Worm (Caenorhabditis elegans): Measurements from ENCODE around the gene Y51A2B.9.

The Y51A2B.9 gene

DNA sequence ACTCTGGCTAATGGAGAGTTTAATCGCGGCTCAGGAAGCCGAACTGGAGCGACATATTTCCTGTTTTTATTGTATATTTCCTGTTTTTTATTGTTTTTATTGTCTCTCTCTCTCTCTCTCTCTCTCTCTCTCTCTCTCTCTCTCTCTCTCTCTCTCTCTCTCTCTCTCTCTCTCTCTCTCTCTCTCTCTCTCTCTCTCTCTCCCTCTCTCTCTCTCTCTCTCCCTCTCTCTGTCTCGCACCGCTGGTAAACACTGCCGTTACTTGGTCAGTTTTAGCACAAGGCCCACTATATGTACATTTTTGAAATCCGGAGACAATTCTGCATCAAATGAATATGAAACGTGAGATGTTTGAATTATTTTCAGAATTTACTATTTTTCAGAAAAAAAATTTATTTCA, 35.3 kb upstream of the Y51A2B.9 start:
- no peak for TF ChIP-seq nhr-25 (tag; optimal IDR thresholded peaks at IDR 0.05)
- no peak for TF ChIP-seq elt-3 (tag; optimal IDR thresholded peaks at IDR 0.05)
- no peak for TF ChIP-seq nhr-77 (tag; optimal IDR thresholded peaks at IDR 0.05)
- no peak for TF ChIP-seq nhr-11 (tag; optimal IDR thresholded peaks at IDR 0.05)
- no peak for TF ChIP-seq nhr-43 (tag; optimal IDR thresholded peaks at IDR 0.05; ENCODE audit: poor library complexity, severe bottlenecking)
- no peak for TF ChIP-seq ztf-11 (tag; optimal IDR thresholded peaks at IDR 0.05)
- TF ChIP-seq nhr-67 (tag; optimal IDR thresholded peaks at IDR 0.05) = no peak
- TF ChIP-seq sea-2 (GFP tag; optimal IDR thresholded peaks at IDR 0.05) = no peak
- no peak for TF ChIP-seq fkh-10 (GFP tag; optimal IDR thresholded peaks at IDR 0.05)
- TF ChIP-seq ceh-16 (tag; optimal IDR thresholded peaks at IDR 0.05) = no peak

ce11 chrV:18426280-18426679, 30.7 kb upstream of the Y51A2B.9 start, which contains the start of gene srw-83:
srw-83 (plus strand) TSS chrV:18426580.
- no peak for TF ChIP-seq pha-4 (tag; optimal IDR thresholded peaks at IDR 0.05)
- no peak for TF ChIP-seq skn-1 (tag; optimal IDR thresholded peaks at IDR 0.05)
- TF ChIP-seq lin-15B (tag; optimal IDR thresholded peaks at IDR 0.05) = no peak

DNA sequence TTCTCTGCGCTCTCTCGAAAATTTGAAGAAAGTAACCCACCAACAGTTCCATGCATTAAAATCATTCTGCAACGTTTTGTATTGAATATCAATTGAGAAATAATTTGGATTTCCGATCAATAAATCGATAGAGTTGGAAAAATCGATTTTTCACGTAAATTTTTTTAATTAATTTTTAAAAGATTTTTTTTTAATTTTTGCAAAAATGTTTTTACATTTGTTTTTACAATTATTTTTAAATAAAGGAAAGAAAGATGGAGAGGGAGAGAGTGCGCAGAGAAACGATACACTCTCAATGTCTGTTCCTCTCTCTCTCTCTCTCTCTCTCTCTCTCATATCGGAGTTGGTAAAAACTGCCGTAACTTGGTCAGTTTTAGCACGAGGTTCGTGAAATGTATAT, 30.0 kb upstream of the Y51A2B.9 start, which contains the start of gene ZK262.19:
Gene ZK262.19 (minus strand): TSS at position 101 of the 400 bp plus-strand sequence.
- TF ChIP-seq zag-1 (tag; optimal IDR thresholded peaks at IDR 0.05) (no peak), ama-1 (optimal IDR thresholded peaks at IDR 0.05) (no peak), fkh-2 (tag; optimal IDR thresholded peaks at IDR 0.05) (no peak), nhr-77 (tag; optimal IDR thresholded peaks at IDR 0.05) (no peak), nhr-237 (tag; optimal IDR thresholded peaks at IDR 0.05) (no peak), tbx-2 (tag; optimal IDR thresholded peaks at IDR 0.05) (no peak), ceh-16 (tag; optimal IDR thresholded peaks at IDR 0.05) (no peak), ceh-82 (tag; optimal IDR thresholded peaks at IDR 0.05) (no peak), mdl-1 (tag; optimal IDR thresholded peaks at IDR 0.05) (no peak), ZK546.5 (tag; optimal IDR thresholded peaks at IDR 0.05) (no peak), ceh-28 (tag; optimal IDR thresholded peaks at IDR 0.05) (no peak), skn-1 (tag; optimal IDR thresholded peaks at IDR 0.05) (no peak), lin-39 (tag; optimal IDR thresholded peaks at IDR 0.05) (no peak)

- TF ChIP-seq elt-3 (tag; optimal IDR thresholded peaks at IDR 0.05) = no peak
- no peak for TF ChIP-seq zag-1 (tag; optimal IDR thresholded peaks at IDR 0.05)
- TF ChIP-seq skn-1 (tag; optimal IDR thresholded peaks at IDR 0.05) = no peak
- TF ChIP-seq ceh-16 (tag; optimal IDR thresholded peaks at IDR 0.05) = no peak
- TF ChIP-seq elt-1 (tag; optimal IDR thresholded peaks at IDR 0.05) = no peak
- no peak for TF ChIP-seq nhr-77 (tag; optimal IDR thresholded peaks at IDR 0.05)
- TF ChIP-seq nhr-25 (tag; optimal IDR thresholded peaks at IDR 0.05) = no peak
- no peak for TF ChIP-seq lin-39 (tag; optimal IDR thresholded peaks at IDR 0.05)
- TF ChIP-seq nhr-76 (tag; optimal IDR thresholded peaks at IDR 0.05) = no peak
- TF ChIP-seq lin-15B (tag; optimal IDR thresholded peaks at IDR 0.05) = no peak
- no peak for TF ChIP-seq nhr-23 (tag; optimal IDR thresholded peaks at IDR 0.05)
- TF ChIP-seq nhr-67 (tag; optimal IDR thresholded peaks at IDR 0.05) = no peak
- no peak for TF ChIP-seq ama-1 (optimal IDR thresholded peaks at IDR 0.05)
- TF ChIP-seq nhr-12 (tag; optimal IDR thresholded peaks at IDR 0.05) = no peak
- TF ChIP-seq tbx-2 (tag; optimal IDR thresholded peaks at IDR 0.05) = no peak
- no peak for TF ChIP-seq R02D3.7 (tag; optimal IDR thresholded peaks at IDR 0.05)
- TF ChIP-seq fkh-10 (GFP tag; optimal IDR thresholded peaks at IDR 0.05) = no peak
- TF ChIP-seq ceh-9 (tag; optimal IDR thresholded peaks at IDR 0.05) = no peak
- no peak for TF ChIP-seq ztf-4 (tag; optimal IDR thresholded peaks at IDR 0.05)
Measured at ce11 chrV:18424471-18424870, 28.9 kb upstream of the Y51A2B.9 start, which contains the start of gene ZK262.4. ZK262.4 (minus strand) TSS chrV:18424571.

DNA sequence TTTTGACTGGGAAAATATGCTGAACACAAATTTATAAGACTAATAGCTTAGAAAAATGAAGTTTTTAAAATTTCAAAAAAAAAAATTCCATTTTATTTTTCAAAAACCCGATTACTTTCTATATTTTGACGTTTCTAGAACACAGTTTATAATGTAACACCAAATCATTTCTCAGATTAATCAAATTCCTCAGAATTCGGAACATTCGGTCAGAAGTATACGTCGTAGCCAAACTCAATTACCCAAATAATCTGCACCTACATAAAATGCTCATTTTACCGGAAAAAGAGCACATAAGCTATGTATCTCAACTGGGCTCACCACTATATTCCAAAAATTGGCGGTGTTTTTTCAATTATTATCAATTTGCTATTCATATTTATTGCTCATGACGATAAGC, 25.2 kb upstream of the Y51A2B.9 start, which contains the start of gene srj-26:
Gene srj-26 (plus strand): TSS at position 301 of the 400 bp plus-strand sequence.
- TF ChIP-seq elt-3 (tag; optimal IDR thresholded peaks at IDR 0.05) (no peak), nhr-77 (tag; optimal IDR thresholded peaks at IDR 0.05) (no peak), pha-4 (tag; optimal IDR thresholded peaks at IDR 0.05) (no peak), ztf-4 (tag; optimal IDR thresholded peaks at IDR 0.05) (no peak), skn-1 (tag; optimal IDR thresholded peaks at IDR 0.05) (no peak), lin-15B (tag; optimal IDR thresholded peaks at IDR 0.05) (no peak), mml-1 (tag; optimal IDR thresholded peaks at IDR 0.05) (no peak), nhr-43 (tag; optimal IDR thresholded peaks at IDR 0.05; ENCODE audit: poor library complexity, severe bottlenecking) (no peak), ceh-16 (tag; optimal IDR thresholded peaks at IDR 0.05) (no peak), ceh-82 (tag; optimal IDR thresholded peaks at IDR 0.05) (no peak), pqm-1 (tag; optimal IDR thresholded peaks at IDR 0.05) (no peak), fkh-2 (tag; optimal IDR thresholded peaks at IDR 0.05) (no peak)
